Worm (Caenorhabditis elegans) whole organism, L4/young adult: ENCODE results near the gene cogc-4.

Experiments used
- W03F9.2 ChIP-seq: fragments of 150-350 bp; optimal IDR thresholded peaks from 2 replicates; lab custom pipeline; 2014; ENCODE audit warnings: missing biosample characterization, missing genetic modification characterization
- dao-5 ChIP-seq: sonication (generic microtip); optimal IDR thresholded peaks from 2 replicates; lab custom pipeline; 2016; ENCODE audit warnings: missing genotype, missing genetic modification characterization, moderate library complexity, missing compliant biosample characterization
- him-1 ChIP-seq: sonication (generic microtip); optimal IDR thresholded peaks from 2 replicates; lab custom pipeline; 2016; ENCODE audit warnings: missing genotype, missing genetic modification reagents, missing genetic modification characterization, missing compliant biosample characterization

The cogc-4 gene

DNA sequence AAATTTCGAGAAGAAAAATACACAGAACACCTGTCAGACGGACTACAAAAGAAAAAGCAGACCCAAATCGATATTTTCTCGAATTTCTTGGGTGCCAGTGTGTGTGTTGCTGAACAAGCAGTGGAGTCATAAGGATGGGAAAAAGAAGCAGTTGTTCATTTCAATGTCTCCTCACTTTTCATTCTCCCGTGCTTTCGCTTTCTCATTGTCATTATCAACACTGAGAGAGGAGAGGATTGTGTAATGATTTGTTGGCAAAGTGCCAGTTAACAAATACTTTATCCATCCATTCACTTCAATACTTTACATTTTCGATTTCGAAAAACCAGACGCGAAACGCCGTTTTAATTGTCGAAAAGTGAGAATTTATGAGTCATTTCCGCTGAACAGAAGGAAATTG is 27.6 kb upstream of the cogc-4 start:
- TF ChIP-seq him-1 (no peak), dao-5 (tag; lab: Kevin White, UChicago) (no peak), W03F9.2 (no peak)

DNA sequence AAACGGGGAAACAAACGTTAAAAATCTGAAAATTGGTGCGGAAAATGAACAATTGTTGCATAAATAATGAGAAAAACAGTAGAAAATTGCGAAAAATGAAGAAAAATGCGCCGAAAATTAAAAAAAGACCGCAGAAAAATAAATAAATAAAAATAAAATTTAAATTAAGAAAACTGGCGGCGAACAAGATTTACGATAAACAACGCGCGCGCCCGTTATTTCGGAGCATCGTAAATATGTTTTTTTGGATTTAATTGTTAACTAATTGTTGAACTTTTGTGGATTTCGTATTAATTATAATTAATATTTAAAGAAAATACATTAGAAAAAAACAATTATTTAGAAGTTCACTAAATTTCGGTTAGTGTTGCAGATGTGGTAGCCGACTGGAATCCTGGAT is 26.4 kb upstream of the cogc-4 start:
- TF ChIP-seq W03F9.2 (no peak), dao-5 (tag; lab: Kevin White, UChicago) (no peak), him-1 (no peak)

DNA sequence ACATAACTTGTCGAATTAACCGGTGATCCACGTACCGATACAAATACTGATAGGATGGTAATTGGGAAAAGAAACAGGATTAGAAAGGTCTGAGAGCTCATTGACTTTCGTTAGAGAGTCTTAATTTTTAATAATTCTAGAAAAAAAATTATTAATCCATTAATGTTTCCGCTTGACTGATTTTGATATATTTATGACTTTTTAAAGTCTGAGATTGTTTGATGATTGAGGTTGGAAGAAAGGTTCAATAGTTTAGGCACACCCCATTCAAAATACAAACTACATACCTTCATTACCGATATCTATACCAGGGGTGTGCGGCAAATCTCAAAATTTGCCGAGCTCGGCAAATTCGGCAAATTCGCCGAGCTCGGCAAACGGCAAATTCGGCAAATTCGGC is 25.0 kb upstream of the cogc-4 start, which contains the start of gene F54D12.10:
Gene F54D12.10 (minus strand): TSS at position 101 of the 400 bp plus-strand sequence.
- TF ChIP-seq dao-5 (tag; lab: Kevin White, UChicago) (no peak), W03F9.2 (no peak), him-1 (no peak)

DNA sequence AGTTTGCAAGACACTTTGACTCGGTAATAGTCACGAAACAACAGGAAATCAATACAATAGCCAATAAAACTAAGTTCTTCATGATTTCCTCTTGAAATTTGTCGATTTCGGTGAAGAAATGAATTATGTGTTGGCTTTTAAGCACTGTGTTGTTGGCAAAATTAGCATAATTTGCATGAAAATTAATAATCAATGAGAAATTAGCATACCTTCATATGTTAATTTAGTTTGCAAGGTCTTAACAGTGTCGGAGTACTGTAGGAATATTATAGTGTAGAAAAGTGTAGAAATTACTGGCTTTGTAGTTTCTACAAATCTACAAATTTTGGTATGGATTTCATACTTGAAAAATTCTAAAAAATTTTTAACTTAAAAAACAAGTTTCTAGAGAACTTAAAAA is 21.6 kb upstream of the cogc-4 start, which contains the start of gene F54D12.9:
Gene F54D12.9 (minus strand): TSS at position 101 of the 400 bp plus-strand sequence.
- TF ChIP-seq W03F9.2, result no peak
- TF ChIP-seq dao-5 (tag; lab: Kevin White, UChicago), result no peak
- TF ChIP-seq him-1, result no peak

DNA sequence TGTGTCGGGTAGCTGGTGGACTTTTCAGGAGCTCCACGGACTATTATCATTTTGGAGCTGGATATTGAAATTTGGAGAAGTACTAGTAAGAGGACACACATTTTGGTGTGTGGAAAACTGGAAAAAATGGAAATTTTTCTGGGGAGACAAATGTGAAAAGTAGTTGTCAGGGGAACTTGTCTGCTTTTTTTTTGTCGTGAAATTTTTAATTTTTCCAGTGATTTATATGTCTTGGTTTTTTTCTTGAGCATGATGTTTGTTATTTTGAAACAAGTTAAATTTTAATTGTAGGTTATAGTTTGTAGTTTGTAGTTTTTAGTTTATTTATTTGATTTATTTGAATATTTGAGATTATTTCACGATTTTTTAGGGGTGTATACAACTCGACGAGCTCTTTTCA is 18.0 kb upstream of the cogc-4 start, which contains the start of gene F54D12.7:
Gene F54D12.7 (minus strand): TSS at position 101 of the 400 bp plus-strand sequence.
- TF ChIP-seq him-1, result no peak
- no peak for TF ChIP-seq dao-5 (tag; lab: Kevin White, UChicago)
- no peak for TF ChIP-seq W03F9.2

DNA sequence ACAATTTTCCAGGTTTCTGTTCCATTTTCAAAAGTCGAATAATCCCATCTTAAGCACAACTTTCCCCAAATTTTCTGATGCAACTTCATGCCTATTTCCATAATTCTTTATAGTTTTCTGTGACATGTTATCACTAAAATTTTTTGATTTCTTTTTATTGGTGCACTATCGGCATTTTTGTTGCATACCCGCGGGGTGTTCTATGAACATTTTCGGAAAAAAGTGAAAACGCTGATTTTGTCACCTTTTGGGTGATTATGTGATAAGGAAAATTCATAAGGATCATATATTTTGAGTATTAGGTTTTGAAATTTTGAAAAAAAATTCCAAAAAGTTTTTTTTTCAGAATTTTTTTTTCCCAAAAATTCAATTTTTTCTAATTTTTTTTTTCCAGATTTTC is 16.8 kb upstream of the cogc-4 start, which contains the start of gene aat-7:
Gene aat-7 (plus strand): TSS at position 393 of the 400 bp plus-strand sequence.
- TF ChIP-seq him-1 (no peak), dao-5 (tag; lab: Kevin White, UChicago) (no peak), W03F9.2 (no peak)

DNA sequence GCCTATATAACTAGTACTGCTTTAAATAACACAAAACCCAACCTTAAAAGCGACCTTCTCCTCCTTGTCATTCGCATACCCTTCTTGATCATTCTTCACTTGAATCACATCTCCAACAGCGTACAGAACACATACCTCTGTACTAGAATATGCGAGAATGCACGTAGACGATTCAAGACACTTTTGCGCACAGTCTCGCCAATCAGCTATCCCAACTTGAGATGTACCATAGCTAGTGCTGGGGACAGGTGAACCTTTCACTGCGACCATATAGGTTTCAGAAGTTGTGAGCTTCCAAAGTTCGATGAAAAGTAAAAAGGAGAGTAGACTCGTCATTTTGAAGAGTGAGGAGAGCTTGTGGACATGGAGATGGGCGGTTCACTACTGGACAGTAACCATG is 5.5 kb upstream of the cogc-4 start, which contains the start of gene F54D12.8:
Gene F54D12.8 (minus strand): TSS at position 336 of the 400 bp plus-strand sequence.
- no peak for TF ChIP-seq dao-5 (tag; lab: Kevin White, UChicago)
- TF ChIP-seq him-1, result no peak
- no peak for TF ChIP-seq W03F9.2

DNA sequence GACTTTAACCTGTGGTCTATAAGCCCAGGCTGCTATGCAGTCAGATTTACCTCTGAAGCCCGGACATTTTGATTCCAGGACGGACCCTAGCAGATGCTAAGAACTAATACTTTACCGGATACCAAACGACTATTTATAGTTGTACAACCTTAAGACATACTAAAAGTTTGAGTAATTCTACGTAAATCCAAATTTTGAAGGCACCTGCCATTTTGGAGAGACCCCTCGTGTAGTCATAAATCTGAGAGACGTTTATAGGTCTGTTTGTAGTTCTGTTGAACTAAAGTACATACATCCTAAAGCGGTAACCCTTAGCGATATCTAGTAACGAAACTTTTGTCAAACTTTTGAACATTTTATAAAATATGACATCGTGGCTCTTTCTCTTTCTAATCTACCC is 4.8 kb upstream of the cogc-4 start, which contains the start of gene F54D12.2:
Gene F54D12.2 (plus strand): TSS at position 301 of the 400 bp plus-strand sequence.
- TF ChIP-seq dao-5 (tag; lab: Kevin White, UChicago), result no peak
- no peak for TF ChIP-seq him-1
- TF ChIP-seq W03F9.2, result no peak

DNA sequence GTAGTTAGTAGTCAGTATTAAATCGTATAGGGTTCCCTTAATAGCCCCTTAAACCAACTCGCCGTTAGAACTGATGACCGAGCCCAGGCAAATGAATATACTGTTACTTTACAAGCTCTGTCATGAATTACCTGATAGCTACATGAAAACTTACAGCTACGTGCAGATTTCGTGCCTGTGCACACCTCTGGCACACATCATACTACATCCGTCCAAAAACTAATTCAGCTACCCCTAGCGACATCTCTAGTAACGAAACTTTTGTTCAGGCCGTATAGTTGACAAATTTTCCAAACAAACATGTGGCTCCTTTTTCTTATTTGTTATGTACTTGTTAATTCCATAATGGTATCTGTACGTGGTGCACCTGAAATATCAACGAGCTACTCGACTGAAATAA is 3.1 kb upstream of the cogc-4 start, which contains the start of gene F54D12.1:
Gene F54D12.1 (plus strand): TSS at position 301 of the 400 bp plus-strand sequence.
- TF ChIP-seq dao-5 (tag; lab: Kevin White, UChicago), result no peak
- no peak for TF ChIP-seq him-1
- TF ChIP-seq W03F9.2, result no peak

DNA sequence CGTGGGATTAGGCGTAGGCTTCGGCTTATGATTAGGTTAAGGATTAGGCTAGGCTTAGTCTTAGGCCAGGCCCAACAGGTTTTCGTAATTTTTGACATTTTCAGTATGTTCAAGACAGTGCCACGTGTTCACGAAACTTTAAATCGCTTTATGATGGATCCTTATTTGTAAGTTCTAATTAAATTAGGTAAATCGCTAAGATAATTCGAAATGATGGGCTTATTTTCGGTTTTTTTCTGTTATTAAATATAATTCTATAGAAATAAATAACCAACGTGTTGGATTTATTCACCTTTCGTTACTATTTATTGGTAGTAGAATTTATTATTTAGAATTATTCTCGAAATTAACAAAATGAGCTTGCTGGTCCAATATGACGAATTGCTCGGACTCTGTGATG is 1.8 kb upstream of the cogc-4 start, which contains the start of gene Y51H7C.8:
Gene Y51H7C.8 (plus strand): TSS at position 301 of the 400 bp plus-strand sequence.
- no peak for TF ChIP-seq W03F9.2
- TF ChIP-seq him-1, result no peak
- no peak for TF ChIP-seq dao-5 (tag; lab: Kevin White, UChicago)

DNA sequence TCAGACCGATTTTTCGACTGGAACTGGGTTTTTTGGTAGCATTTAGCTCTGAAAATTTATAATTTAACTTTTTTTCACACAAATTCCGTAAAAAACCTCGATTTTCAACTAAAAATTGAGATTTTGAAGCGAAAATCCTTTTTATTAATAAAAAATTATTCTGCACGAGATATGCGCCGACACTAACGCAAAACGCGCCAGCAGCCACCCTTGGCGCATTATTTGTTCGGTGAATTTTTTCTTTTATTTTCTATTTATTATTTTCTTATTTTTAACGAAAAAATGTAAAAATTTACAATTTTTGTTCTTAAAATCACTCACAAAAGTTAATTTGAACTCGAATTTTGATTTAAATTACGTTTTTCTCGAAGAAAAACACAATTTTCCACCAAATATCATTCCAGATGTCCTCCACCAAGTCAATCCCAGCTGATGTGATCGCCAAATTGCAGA is 1.0 kb upstream of the cogc-4 start, which contains the start of gene Y51H7C.7:
Gene Y51H7C.7 (plus strand): TSS at position 403 of the 453 bp plus-strand sequence.
- no peak for TF ChIP-seq him-1

DNA sequence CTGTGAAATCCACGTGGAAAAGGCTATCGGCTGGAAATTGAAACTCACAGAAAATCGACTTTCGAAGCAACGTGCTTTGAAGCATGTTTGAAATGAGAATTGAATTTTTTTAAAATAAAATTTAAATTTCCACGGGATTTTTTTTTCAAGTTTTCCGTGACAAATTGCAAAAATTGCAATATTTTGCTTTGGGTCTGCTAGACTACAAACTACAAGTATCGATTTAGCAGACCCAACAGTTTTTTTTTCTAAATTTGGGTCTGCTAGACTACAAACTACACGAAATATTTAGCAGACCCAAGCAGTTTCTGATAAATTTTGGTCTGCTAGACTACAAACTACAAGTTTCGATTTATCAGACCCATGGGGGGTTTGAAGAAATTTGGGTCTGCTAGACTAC is 8.1 kb downstream of the cogc-4 start, which contains the start of gene Y51H7C.9:
Gene Y51H7C.9 (minus strand): TSS at position 101 of the 400 bp plus-strand sequence.
- TF ChIP-seq dao-5 (tag; lab: Kevin White, UChicago), result no peak
- no peak for TF ChIP-seq him-1
- no peak for TF ChIP-seq W03F9.2

DNA sequence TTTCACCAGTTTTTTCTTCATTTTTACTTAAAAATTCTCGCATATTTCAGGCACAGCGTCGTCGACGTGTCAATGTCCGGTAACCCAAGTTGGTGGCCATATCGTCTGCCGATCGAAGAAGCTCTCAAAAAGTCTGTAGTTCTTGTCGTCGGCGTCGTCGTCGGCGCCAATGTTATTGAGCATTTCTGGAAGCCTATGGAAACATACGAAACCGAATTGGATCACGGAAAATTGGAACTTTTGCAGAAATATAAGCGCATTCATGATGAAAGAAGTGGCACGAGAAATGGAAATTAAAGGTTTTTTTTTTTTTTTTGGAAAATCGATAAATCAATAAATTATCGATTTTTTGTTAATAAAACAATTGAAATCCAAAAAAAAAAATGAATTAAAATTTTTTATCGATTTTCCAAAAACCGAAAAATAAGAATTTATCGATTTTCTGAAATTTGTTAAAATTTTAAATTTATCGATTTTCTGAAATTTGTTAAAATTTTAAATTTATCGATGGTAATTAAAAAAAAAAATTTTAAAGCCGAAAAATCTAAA is 9.2 kb downstream of the cogc-4 start, which contains the start of gene alkb-1:
Gene alkb-1 (plus strand): TSS at position 51 of the 549 bp plus-strand sequence.
- TF ChIP-seq dao-5 (tag; lab: Kevin White, UChicago), result no peak
- TF ChIP-seq W03F9.2, result no peak

DNA sequence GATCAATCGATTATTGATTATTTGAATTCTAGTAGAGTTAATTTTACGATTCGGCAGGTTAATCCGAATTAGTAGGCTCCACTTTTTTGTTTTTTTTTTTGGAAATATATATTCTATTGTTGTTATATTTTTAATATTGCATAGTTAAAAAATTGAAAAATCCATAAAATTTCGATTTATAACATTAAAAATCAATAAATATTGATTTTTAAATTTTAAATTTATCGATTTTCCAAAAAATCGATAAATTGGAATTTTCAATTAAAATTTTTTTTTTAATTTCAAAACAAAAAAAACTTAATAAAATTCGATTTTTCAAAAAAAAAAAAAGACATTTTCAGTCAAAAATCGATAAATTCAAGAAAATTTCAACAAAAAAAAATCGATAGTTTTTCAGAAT is 16.8 kb downstream of the cogc-4 start:
- no peak for TF ChIP-seq W03F9.2
- no peak for TF ChIP-seq him-1
- TF ChIP-seq dao-5 (tag; lab: Kevin White, UChicago), result no peak

DNA sequence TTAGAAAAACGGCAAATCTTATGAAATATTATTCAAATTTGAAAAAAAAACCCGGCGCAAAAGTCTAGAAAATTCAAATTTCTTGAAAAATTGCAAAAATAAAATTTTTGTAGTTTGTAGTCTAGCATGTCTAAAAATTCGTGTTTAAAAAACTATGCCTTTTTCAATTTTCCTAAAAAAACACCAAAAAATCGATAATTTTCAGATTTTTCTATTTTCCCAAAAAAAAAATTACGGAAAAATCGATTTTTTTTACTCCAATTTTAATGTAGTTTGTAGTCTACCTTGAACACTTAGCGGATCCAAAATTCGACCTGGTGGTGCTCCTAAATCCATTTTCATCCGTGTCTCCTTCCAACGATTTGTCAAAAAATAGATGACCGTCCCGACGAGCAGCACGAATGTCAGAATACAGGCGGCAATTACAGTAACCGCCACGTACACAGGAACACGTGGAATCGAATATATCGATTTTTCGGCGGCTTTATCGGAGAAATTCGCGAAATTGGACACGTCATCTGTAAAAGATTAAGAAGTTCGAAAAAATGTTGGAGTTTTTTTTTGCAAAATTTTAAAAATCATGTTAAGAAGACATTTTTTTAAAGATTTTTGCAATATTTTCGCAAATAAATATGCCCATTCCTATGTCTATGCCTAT is 17.7 kb downstream of the cogc-4 start:
- TF ChIP-seq dao-5 (tag; lab: Kevin White, UChicago) (no peak), W03F9.2 (no peak), him-1 (no peak)
